Comparison of ENCODE assay signal across 1 fruit fly cellular context in genomic region chr3R:9529913-9530312, dm6.
TF ChIP-seq lines count a peak whose summit lies in the region.

No protein-coding gene starts in this region.

TF ChIP-seq in whole organism, embryonic, 481 proteins besides CTCF, POLR2A, EP300 and RAD21 (continued from another document):
- TF ChIP-seq Nf-YB (GFP tag; optimal IDR thresholded peaks at IDR 0.05; lab: Kevin White, UChicago), result peak; percentile 14
- TF ChIP-seq chinmo (GFP tag; IDR thresholded peaks at IDR 0.05; lab: Robert Waterston, UW; ENCODE audit: partially characterized antibody), result 0 out of 4 replicates have a peak, but pooled peaks have one; percentile 32
- TF ChIP-seq CG17802 (tag; optimal IDR thresholded peaks at IDR 0.05; lab: Kevin White, UChicago), result no peak
